ENCODE assay signal across 3 fruit fly cellular contexts in genomic region chr3L:6404889-6405288, dm6.
TF ChIP-seq lines count a peak whose summit lies in the region.

No protein-coding gene starts in this region.

TF ChIP-seq in whole organism, adult, 20 proteins besides CTCF, POLR2A, EP300 and RAD21:
- TF ChIP-seq CG12768 (GFP tag; optimal IDR thresholded peaks at IDR 0.05; lab: Kevin White, UChicago): no peak
- TF ChIP-seq tj (GFP tag; optimal IDR thresholded peaks at IDR 0.05; lab: Kevin White, UChicago): peak; percentile 34
- no peak for TF ChIP-seq toe (GFP tag; optimal IDR thresholded peaks at IDR 0.05; lab: Kevin White, UChicago)
- no peak for TF ChIP-seq Crg-1 (GFP tag; optimal IDR thresholded peaks at IDR 0.05; lab: Kevin White, UChicago)
- no peak for TF ChIP-seq Hr96 (GFP tag; optimal IDR thresholded peaks at IDR 0.05; lab: Kevin White, UChicago)
- TF ChIP-seq ovo (GFP tag; optimal IDR thresholded peaks at IDR 0.05; lab: Kevin White, UChicago): no peak
TF ChIP-seq in whole organism, adult: peak in this region for 1.

TF ChIP-seq in whole organism, prepupa, 60 proteins besides CTCF, POLR2A, EP300 and RAD21:
- TF ChIP-seq CG32006 (GFP tag; optimal IDR thresholded peaks at IDR 0.05; lab: Kevin White, UChicago): peak; percentile 3
- TF ChIP-seq cyc (GFP tag; optimal IDR thresholded peaks at IDR 0.05; lab: Kevin White, UChicago): no peak
- no peak for TF ChIP-seq vri (GFP tag; optimal IDR thresholded peaks at IDR 0.05; lab: Kevin White, UChicago)
- TF ChIP-seq CG15336 (GFP tag; IDR thresholded peaks at IDR 0.05; lab: Robert Waterston, UW): peak; percentile 36; the same call in 1 of the 2 replicates
- peak; percentile 1 for TF ChIP-seq CG3919 (GFP tag; optimal IDR thresholded peaks at IDR 0.05; lab: Kevin White, UChicago)
- TF ChIP-seq achi (GFP tag; optimal IDR thresholded peaks at IDR 0.05; lab: Kevin White, UChicago): peak; percentile 22
- no peak for TF ChIP-seq CG11902 (GFP tag; optimal IDR thresholded peaks at IDR 0.05; lab: Kevin White, UChicago)
- TF ChIP-seq Eip78C (GFP tag; lab: Kevin White, UChicago): peak; percentile 9
- TF ChIP-seq net (GFP tag; optimal IDR thresholded peaks at IDR 0.05; lab: Kevin White, UChicago): peak; percentile 29
- TF ChIP-seq Hr4 (GFP tag; optimal IDR thresholded peaks at IDR 0.05; lab: Kevin White, UChicago): peak; percentile 10
- peak; percentile 5 for TF ChIP-seq Eip75B (GFP tag; optimal IDR thresholded peaks at IDR 0.05; lab: Kevin White, UChicago)
- TF ChIP-seq eg (GFP tag; IDR thresholded peaks at IDR 0.05; lab: Robert Waterston, UW): peak; percentile 28; the same call in 1 of the 3 replicates
- TF ChIP-seq pdm3 (GFP tag; optimal IDR thresholded peaks at IDR 0.05; lab: Kevin White, UChicago): no peak
- peak; percentile 40 for TF ChIP-seq dsx (GFP tag; optimal IDR thresholded peaks at IDR 0.05; lab: Kevin White, UChicago; ENCODE audit: poor library complexity, severe bottlenecking)
- TF ChIP-seq CG6808 (GFP tag; optimal IDR thresholded peaks at IDR 0.05; lab: Kevin White, UChicago): peak; percentile 16
- TF ChIP-seq CG8119 (GFP tag; IDR thresholded peaks at IDR 0.05; lab: Robert Waterston, UW): peak; percentile 33; the same call in 2 of the 3 replicates
- no peak for TF ChIP-seq CG1621 (tag; optimal IDR thresholded peaks at IDR 0.05; lab: Kevin White, UChicago)
- TF ChIP-seq ss (GFP tag; optimal IDR thresholded peaks at IDR 0.05; lab: Kevin White, UChicago): peak; percentile 32 to 39
- peak; percentile 29 for TF ChIP-seq CG6276 (GFP tag; optimal IDR thresholded peaks at IDR 0.05; lab: Kevin White, UChicago)
- TF ChIP-seq Ets96B (tag; optimal IDR thresholded peaks at IDR 0.05; lab: Kevin White, UChicago): peak; percentile 8
TF ChIP-seq in whole organism, prepupa: peak in this region for 15.

TF ChIP-seq in whole organism, pupa, 21 proteins besides CTCF, POLR2A, EP300 and RAD21:
- peak; percentile 13 for TF ChIP-seq CG17806 (tag; optimal IDR thresholded peaks at IDR 0.05; lab: Kevin White, UChicago)
- peak; percentile 50 for TF ChIP-seq CG14655 (GFP tag; optimal IDR thresholded peaks at IDR 0.05; lab: Kevin White, UChicago)
- TF ChIP-seq Pif1B (GFP tag; optimal IDR thresholded peaks at IDR 0.05; lab: Kevin White, UChicago): no peak
- TF ChIP-seq CG4496 (GFP tag; IDR thresholded peaks at IDR 0.05; lab: Robert Waterston, UW): 0 out of 3 replicates have a peak, but pooled peaks have one; percentile 20
- peak; percentile 4 for TF ChIP-seq CG8301 (tag; optimal IDR thresholded peaks at IDR 0.05; lab: Kevin White, UChicago)
- peak; percentile 10 for TF ChIP-seq Pif1A (GFP tag; optimal IDR thresholded peaks at IDR 0.05; lab: Kevin White, UChicago)
- no peak for TF ChIP-seq CG15710 (tag; optimal IDR thresholded peaks at IDR 0.05; lab: Kevin White, UChicago)
- peak; percentile 17; the same call in 1 of the 2 replicates for TF ChIP-seq rn (GFP tag; IDR thresholded peaks at IDR 0.05; lab: Robert Waterston, UW)
- peak; percentile 40 for TF ChIP-seq CG13204 (GFP tag; optimal IDR thresholded peaks at IDR 0.05; lab: Kevin White, UChicago)
- no peak for TF ChIP-seq Snoo (tag; optimal IDR thresholded peaks at IDR 0.05; lab: Kevin White, UChicago)
- 0 out of 3 replicates have a peak, but pooled peaks have one; percentile 34 for TF ChIP-seq fd96Ca (GFP tag; IDR thresholded peaks at IDR 0.05; lab: Robert Waterston, UW)
- TF ChIP-seq CG34367 (tag; optimal IDR thresholded peaks at IDR 0.05; lab: Kevin White, UChicago): no peak
- 0 out of 2 replicates have a peak, but pooled peaks have one; percentile 25 for TF ChIP-seq CG12605 (GFP tag; IDR thresholded peaks at IDR 0.05; lab: Robert Waterston, UW)
- no peak for TF ChIP-seq EcR (GFP tag; optimal IDR thresholded peaks at IDR 0.05; lab: Kevin White, UChicago)
- TF ChIP-seq CG9948 (tag; optimal IDR thresholded peaks at IDR 0.05; lab: Kevin White, UChicago): peak; percentile 0
